Worm (Caenorhabditis elegans) whole organism, late embryonic: ENCODE measurements around the gene C17C3.9.
A peak's percentile ranks its signal among the peaks of the same experiment; 100 is the strongest.

Experiments
- K02D7.2 ChIP-seq: sonication (generic microtip); optimal IDR thresholded peaks from 2 replicates; lab custom pipeline; 2017; ENCODE audit warnings: mild to moderate bottlenecking, missing genetic modification characterization, missing compliant biosample characterization
- T23F11.4 ChIP-seq: fragments of 200-800 bp; sonication (Bioruptor generic); optimal IDR thresholded peaks from 2 replicates; lab custom pipeline; 2018; ENCODE audit warnings: mild to moderate bottlenecking, missing genetic modification characterization, missing compliant biosample characterization
- Y22D7AL.16 ChIP-seq: sonication (generic microtip); optimal IDR thresholded peaks from 2 replicates; lab custom pipeline; 2016; ENCODE audit warnings: missing genetic modification characterization, missing compliant biosample characterization
- ahr-1 ChIP-seq: sonication (generic microtip); optimal IDR thresholded peaks from 2 replicates; lab custom pipeline; 2016; ENCODE audit warnings: missing genetic modification characterization, missing compliant biosample characterization
- ceh-18 ChIP-seq: sonication (generic microtip); optimal IDR thresholded peaks from 2 replicates; lab custom pipeline; 2016; ENCODE audit warnings: missing genetic modification characterization, missing compliant biosample characterization
- ceh-19 ChIP-seq: fragments of 200-800 bp; sonication (Bioruptor generic); optimal IDR thresholded peaks from 2 replicates; lab custom pipeline; 2018; ENCODE audit warnings: mild to moderate bottlenecking, missing genetic modification characterization, missing compliant biosample characterization
- ceh-22 ChIP-seq: sonication (generic microtip); optimal IDR thresholded peaks from 2 replicates; lab custom pipeline; 2017; ENCODE audit warnings: missing biosample characterization, missing genetic modification characterization
- ceh-24 ChIP-seq: sonication (generic microtip); optimal IDR thresholded peaks from 2 replicates; lab custom pipeline; 2016; ENCODE audit warnings: mild to moderate bottlenecking, missing genetic modification characterization, missing compliant biosample characterization
- ceh-30 ChIP-seq: fragments of 150-350 bp; optimal IDR thresholded peaks from 2 replicates; lab custom pipeline; 2014; ENCODE audit warnings: missing biosample characterization, missing genetic modification characterization
- ceh-45 ChIP-seq: fragments of 200-800 bp; sonication (Bioruptor generic); IDR thresholded peaks from 2 replicates; pipeline ENCODE4 v1.3.6; 2022; ENCODE audit warnings: missing genetic modification reagents, missing genetic modification characterization, missing compliant biosample characterization
- ceh-48 ChIP-seq: sonication (generic microtip); optimal IDR thresholded peaks from 2 replicates; lab custom pipeline; 2016; ENCODE audit warnings: missing genetic modification characterization, inconsistent platforms, missing compliant biosample characterization
- dmd-4 ChIP-seq: sonication (generic microtip); optimal IDR thresholded peaks from 2 replicates; lab custom pipeline; 2016; ENCODE audit warnings: borderline replicate concordance, missing genetic modification characterization, missing compliant biosample characterization
- elt-2 ChIP-seq: sonication (generic microtip); optimal IDR thresholded peaks from 2 replicates; lab custom pipeline; 2016; ENCODE audit warnings: missing genetic modification reagents, missing genetic modification characterization, missing compliant biosample characterization
- fax-1 ChIP-seq: sonication (generic microtip); optimal IDR thresholded peaks from 2 replicates; lab custom pipeline; 2016; ENCODE audit warnings: missing genotype, missing genetic modification characterization, missing compliant biosample characterization
- gmeb-2 ChIP-seq: sonication (generic microtip); optimal IDR thresholded peaks from 2 replicates; lab custom pipeline; 2016; ENCODE audit warnings: missing genetic modification characterization, inconsistent platforms, missing compliant biosample characterization
- hlh-13 ChIP-seq: fragments of 200-800 bp; sonication (Bioruptor generic); optimal IDR thresholded peaks from 2 replicates; lab custom pipeline; 2018; ENCODE audit warnings: mild to moderate bottlenecking, missing genetic modification characterization, missing compliant biosample characterization
- hlh-15 ChIP-seq: sonication (generic microtip); optimal IDR thresholded peaks from 2 replicates; lab custom pipeline; 2016; ENCODE audit warnings: missing genetic modification characterization, missing compliant biosample characterization
- lin-11 ChIP-seq: fragments of 200-800 bp; sonication (Bioruptor generic); optimal IDR thresholded peaks from 2 replicates; lab custom pipeline; 2018; ENCODE audit warnings: mild to moderate bottlenecking, missing genetic modification characterization, missing compliant biosample characterization
- nhr-11 ChIP-seq: fragments of 150-350 bp; optimal IDR thresholded peaks from 2 replicates; lab custom pipeline; 2014; ENCODE audit warnings: missing biosample characterization, missing genetic modification characterization
- nhr-232 ChIP-seq: sonication (generic microtip); optimal IDR thresholded peaks from 2 replicates; lab custom pipeline; 2016; ENCODE audit warnings: missing genetic modification characterization, missing compliant biosample characterization
- odd-2 ChIP-seq: sonication (generic microtip); optimal IDR thresholded peaks from 2 replicates; lab custom pipeline; 2017; ENCODE audit warnings: antibody characterized with exemption, mild to moderate bottlenecking, missing genetic modification characterization, missing compliant biosample characterization
- pat-9 ChIP-seq: fragments of 200-800 bp; sonication (Bioruptor generic); optimal IDR thresholded peaks from 2 replicates; lab custom pipeline; 2018; ENCODE audit warnings: mild to moderate bottlenecking, missing genetic modification characterization, moderate library complexity, missing compliant biosample characterization
- pha-2 ChIP-seq: sonication (generic microtip); optimal IDR thresholded peaks from 2 replicates; lab custom pipeline; 2017; ENCODE audit warnings: mild to moderate bottlenecking, missing genetic modification characterization, missing compliant biosample characterization
- pqm-1 ChIP-seq: sonication (generic microtip); optimal IDR thresholded peaks from 2 replicates; lab custom pipeline; 2016; ENCODE audit warnings: missing genetic modification characterization, missing compliant biosample characterization
- ref-2 ChIP-seq: sonication (generic microtip); optimal IDR thresholded peaks from 2 replicates; lab custom pipeline; 2016; ENCODE audit warnings: missing genetic modification characterization, missing compliant biosample characterization
- sox-2 ChIP-seq: fragments of 200-800 bp; sonication (Bioruptor generic); IDR thresholded peaks from 2 replicates; pipeline ENCODE4 v1.3.6; 2022; ENCODE audit warnings: missing genetic modification reagents, missing genetic modification characterization, missing compliant biosample characterization
- sox-4 ChIP-seq: sonication (generic microtip); optimal IDR thresholded peaks from 2 replicates; lab custom pipeline; 2017; ENCODE audit warnings: mild to moderate bottlenecking, missing genetic modification characterization, inconsistent platforms, missing compliant biosample characterization
- tbx-2 ChIP-seq: sonication (generic microtip); optimal IDR thresholded peaks from 2 replicates; lab custom pipeline; 2016; ENCODE audit warnings: missing genetic modification characterization, missing compliant biosample characterization
- tbx-7 ChIP-seq: sonication (generic microtip); optimal IDR thresholded peaks from 2 replicates; lab custom pipeline; 2016; ENCODE audit warnings: missing genotype, missing genetic modification characterization, missing compliant biosample characterization
- unc-3 ChIP-seq, 2 experiments: fragments of 200-800 bp in 1 of 2; sonication (Bioruptor generic) in 1 of 2; sonication (generic microtip) in 1 of 2; conservative IDR thresholded peaks in 1 of 2; optimal IDR thresholded peaks in 1 of 2; 2 replicates each; pipeline versions ENCODE4 v1.3.6 to Lab custom; 2016 to 2022; ENCODE audit warnings: missing compliant biosample characterization in 2 of 2, missing genetic modification characterization in 2 of 2, missing genetic modification reagents in 1 of 2
- unc-42 ChIP-seq: sonication (generic microtip); optimal IDR thresholded peaks from 2 replicates; lab custom pipeline; 2016; ENCODE audit warnings: missing genotype, missing genetic modification characterization, missing compliant biosample characterization

Gene C17C3.9

ce11 chrII:5518910-5519309, 13.2 kb downstream of the C17C3.9 start, which contains the start of gene ZK177.2:
Gene ZK177.2 (plus strand): TSS chrII:5519210.
- TF ChIP-seq pha-2 (tag; lab: Kevin White, UChicago) (no peak), ceh-22 (no peak), lin-11 (tag; lab: Kevin White, UChicago) (no peak)

ce11 chrII:5518055-5518454, 14.0 kb downstream of the C17C3.9 start:
- no peak for TF ChIP-seq sox-2
- TF ChIP-seq ref-2 (tag; lab: Kevin White, UChicago): no peak
- no peak for TF ChIP-seq gmeb-2 (tag; lab: Kevin White, UChicago)
- TF ChIP-seq Y22D7AL.16 (tag; lab: Kevin White, UChicago): no peak
- no peak for TF ChIP-seq K02D7.2 (tag; lab: Kevin White, UChicago)

- TF ChIP-seq hlh-15 (no peak), nhr-11 (tag; lab: Kevin White, UChicago) (no peak), unc-42 (tag; lab: Kevin White, UChicago) (no peak), tbx-7 (tag; lab: Kevin White, UChicago) (no peak)
- TF ChIP-seq, all 69 proteins: peak for 0
These were observed 14.4 kb downstream of the C17C3.9 start, which contains the start of gene ZK177.9 for ce11 chrII:5517643-5518042. Gene ZK177.9 (minus strand): TSS chrII:5517743.

ce11 chrII:5515542-5515941, 16.5 kb downstream of the C17C3.9 start, which contains the start of gene ZK177.3:
Gene ZK177.3 (plus strand): TSS chrII:5515842.
- TF ChIP-seq odd-2 (tag; lab: Kevin White, UChicago): no peak
- no peak for TF ChIP-seq tbx-7 (tag; lab: Kevin White, UChicago)
- TF ChIP-seq ceh-18 (tag; lab: Kevin White, UChicago): no peak
- no peak for TF ChIP-seq nhr-232 (tag; lab: Kevin White, UChicago)
- TF ChIP-seq hlh-13 (GFP tag; lab: Kevin White, UChicago): no peak
- TF ChIP-seq ceh-24 (tag; lab: Kevin White, UChicago): no peak
- no peak for TF ChIP-seq fax-1
- no peak for TF ChIP-seq unc-3 (GFP tag; conservative IDR thresholded peaks at IDR 0.05; lab: Robert Waterston, UW)
- TF ChIP-seq unc-3 (tag; optimal IDR thresholded peaks at IDR 0.05; lab: Kevin White, UChicago): no peak
- TF ChIP-seq ceh-48: no peak
- TF ChIP-seq sox-4 (tag; lab: Kevin White, UChicago): no peak
- TF ChIP-seq dmd-4 (tag; lab: Kevin White, UChicago): no peak
- TF ChIP-seq ceh-19 (GFP tag; lab: Kevin White, UChicago): no peak
- TF ChIP-seq ceh-22: no peak
- TF ChIP-seq ceh-30 (tag; lab: Kevin White, UChicago): no peak
- TF ChIP-seq pat-9 (tag; lab: Kevin White, UChicago): no peak
- no peak for TF ChIP-seq T23F11.4
- TF ChIP-seq tbx-2 (tag; lab: Kevin White, UChicago): no peak

- no peak for TF ChIP-seq ref-2 (tag; lab: Kevin White, UChicago)
- peak; percentile 56 for TF ChIP-seq elt-2
- no peak for TF ChIP-seq ceh-45 (GFP tag; lab: Robert Waterston, UW)
- no peak for TF ChIP-seq ahr-1
These were observed 17.2 kb downstream of the C17C3.9 start, which contains the start of gene sahd-1 for ce11 chrII:5514846-5515245. Gene sahd-1 (minus strand): TSS chrII:5514945.

- TF ChIP-seq ref-2 (tag; lab: Kevin White, UChicago) (no peak), pqm-1 (tag; lab: Kevin White, UChicago) (no peak), sox-2 (no peak), elt-2 (peak; percentile 81)
- TF ChIP-seq, all 69 proteins: peak for 1
These were observed 19.5 kb downstream of the C17C3.9 start for ce11 chrII:5512473-5513097.
